Worm (Caenorhabditis elegans) whole organism, L2 larva: Measurements from ENCODE around the gene irld-57.

Experiments
- C34F6.9 ChIP-seq: fragments of 150-350 bp; optimal IDR thresholded peaks from 2 replicates; lab custom pipeline; 2014; ENCODE audit warnings: missing biosample characterization, missing genetic modification characterization
- R02D3.7 ChIP-seq: fragments of 150-350 bp; optimal IDR thresholded peaks from 2 replicates; lab custom pipeline; 2014; ENCODE audit warnings: missing biosample characterization, missing genetic modification characterization
- Y55F3AM.14 ChIP-seq: fragments of 200-800 bp; sonication (Bioruptor generic); optimal IDR thresholded peaks from 2 replicates; lab custom pipeline; 2018; ENCODE audit warnings: mild to moderate bottlenecking, missing genetic modification characterization, missing compliant biosample characterization
- alr-1 ChIP-seq: fragments of 150-350 bp; optimal IDR thresholded peaks from 2 replicates; lab custom pipeline; 2014; ENCODE audit warnings: missing biosample characterization, missing genetic modification characterization
- aly-2 ChIP-seq: fragments of 150-350 bp; optimal IDR thresholded peaks from 2 replicates; lab custom pipeline; 2014; ENCODE audit warnings: missing biosample characterization, missing genetic modification characterization
- ama-1 ChIP-seq: fragments of 150-350 bp; optimal IDR thresholded peaks from 2 replicates; lab custom pipeline; 2018; ENCODE audit warnings: inconsistent platforms
- ceh-16 ChIP-seq: fragments of 150-350 bp; optimal IDR thresholded peaks from 2 replicates; lab custom pipeline; 2014; ENCODE audit warnings: missing biosample characterization, missing genetic modification characterization
- ceh-82 ChIP-seq: fragments of 150-350 bp; optimal IDR thresholded peaks from 2 replicates; lab custom pipeline; 2014; ENCODE audit warnings: missing biosample characterization, missing genetic modification characterization
- crh-2 ChIP-seq: sonication (generic microtip); optimal IDR thresholded peaks from 2 replicates; lab custom pipeline; 2017; ENCODE audit warnings: missing biosample characterization, missing genetic modification characterization
- dmd-4 ChIP-seq: sonication (generic microtip); optimal IDR thresholded peaks from 2 replicates; lab custom pipeline; 2017; ENCODE audit warnings: missing biosample characterization, missing genetic modification characterization
- egl-27 ChIP-seq: sonication (generic microtip); optimal IDR thresholded peaks from 3 replicates; lab custom pipeline; 2017; ENCODE audit warnings: missing biosample characterization, missing genetic modification reagents, missing genetic modification characterization
- elt-1 ChIP-seq: fragments of 150-350 bp; optimal IDR thresholded peaks from 2 replicates; lab custom pipeline; 2014; ENCODE audit warnings: missing biosample characterization, missing genetic modification characterization
- elt-3 ChIP-seq: sonication (generic microtip); optimal IDR thresholded peaks from 2 replicates; lab custom pipeline; 2017; ENCODE audit warnings: missing biosample characterization, missing genetic modification characterization
- lin-11 ChIP-seq: fragments of 150-350 bp; sonication (generic microtip); optimal IDR thresholded peaks from 2 replicates; lab custom pipeline; 2014; ENCODE audit warnings: missing biosample characterization, missing genetic modification characterization, inconsistent platforms, mixed read lengths
- lin-13 ChIP-seq: fragments of 150-350 bp; optimal IDR thresholded peaks from 2 replicates; lab custom pipeline; 2014; ENCODE audit warnings: missing biosample characterization, missing genetic modification reagents, missing genetic modification characterization
- lin-39 ChIP-seq: fragments of 150-350 bp; optimal IDR thresholded peaks from 2 replicates; lab custom pipeline; 2014; ENCODE audit warnings: missing biosample characterization, missing genetic modification reagents, missing genetic modification characterization
- lsy-2 ChIP-seq, 2 experiments: fragments of 150-350 bp in 1 of 2; sonication (generic microtip) in 1 of 2; optimal IDR thresholded peaks; 2 replicates each; lab custom pipeline; 2014 to 2017; ENCODE audit warnings: missing biosample characterization in 2 of 2, missing genetic modification characterization in 2 of 2
- mab-5 ChIP-seq: fragments of 150-350 bp; optimal IDR thresholded peaks from 2 replicates; lab custom pipeline; 2014; ENCODE audit warnings: missing biosample characterization, missing genetic modification characterization
- mbf-1 ChIP-seq: sonication (generic microtip); optimal IDR thresholded peaks from 2 replicates; lab custom pipeline; 2017; ENCODE audit warnings: missing biosample characterization, missing genetic modification characterization
- mdl-1 ChIP-seq, 2 experiments: fragments of 150-350 bp in 1 of 2; sonication (generic microtip) in 1 of 2; optimal IDR thresholded peaks; 2 replicates each; lab custom pipeline; 2017; ENCODE audit warnings: missing biosample characterization in 2 of 2, missing genetic modification characterization in 2 of 2
- nhr-10 ChIP-seq: sonication (generic microtip); optimal IDR thresholded peaks from 2 replicates; lab custom pipeline; 2017; ENCODE audit warnings: missing biosample characterization, missing genetic modification characterization
- nhr-12 ChIP-seq: fragments of 150-350 bp; optimal IDR thresholded peaks from 2 replicates; lab custom pipeline; 2014; ENCODE audit warnings: missing biosample characterization, missing genetic modification characterization
- nhr-129 ChIP-seq: fragments of 150-350 bp; optimal IDR thresholded peaks from 2 replicates; lab custom pipeline; 2014; ENCODE audit warnings: missing biosample characterization, missing genetic modification characterization
- nhr-21 ChIP-seq: fragments of 150-350 bp; optimal IDR thresholded peaks from 2 replicates; lab custom pipeline; 2014; ENCODE audit warnings: missing biosample characterization, missing genetic modification characterization
- nhr-23 ChIP-seq: fragments of 150-350 bp; optimal IDR thresholded peaks from 2 replicates; lab custom pipeline; 2014; ENCODE audit warnings: missing biosample characterization, missing genetic modification reagents, missing genetic modification characterization
- nhr-237 ChIP-seq: fragments of 150-350 bp; optimal IDR thresholded peaks from 2 replicates; lab custom pipeline; 2014; ENCODE audit warnings: missing biosample characterization, missing genetic modification characterization
- nhr-25 ChIP-seq: fragments of 150-350 bp; sonication (generic microtip); optimal IDR thresholded peaks from 3 replicates; lab custom pipeline; 2014; ENCODE audit warnings: missing biosample characterization, missing genetic modification characterization
- nhr-6 ChIP-seq: fragments of 150-350 bp; optimal IDR thresholded peaks from 2 replicates; lab custom pipeline; 2014; ENCODE audit warnings: missing biosample characterization, missing genetic modification characterization
- nhr-77 ChIP-seq: fragments of 150-350 bp; optimal IDR thresholded peaks from 2 replicates; lab custom pipeline; 2014; ENCODE audit warnings: missing biosample characterization, missing genetic modification characterization
- peb-1 ChIP-seq: fragments of 150-350 bp; optimal IDR thresholded peaks from 2 replicates; lab custom pipeline; 2014; ENCODE audit warnings: missing biosample characterization, missing genetic modification characterization
- sem-4 ChIP-seq: fragments of 150-350 bp; optimal IDR thresholded peaks from 2 replicates; lab custom pipeline; 2014; ENCODE audit warnings: missing biosample characterization, missing genetic modification reagents, missing genetic modification characterization
- skn-1 ChIP-seq: sonication (generic microtip); optimal IDR thresholded peaks from 2 replicates; lab custom pipeline; 2017; ENCODE audit warnings: missing biosample characterization, missing genetic modification characterization
- sma-3 ChIP-seq: sonication (generic microtip); optimal IDR thresholded peaks from 2 replicates; lab custom pipeline; 2016; ENCODE audit warnings: missing genetic modification reagents, missing genetic modification characterization, missing compliant biosample characterization
- sma-9 ChIP-seq, 2 experiments: fragments of 150-350 bp in 1 of 2; sonication (generic microtip) in 1 of 2; optimal IDR thresholded peaks; 2 replicates each; lab custom pipeline; 2014 to 2016; ENCODE audit warnings: missing genetic modification characterization in 2 of 2, mild to moderate bottlenecking in 1 of 2, missing biosample characterization in 1 of 2, missing compliant biosample characterization in 1 of 2, missing genetic modification reagents in 1 of 2, moderate library complexity in 1 of 2
- snpc-4 ChIP-seq: fragments of 150-350 bp; optimal IDR thresholded peaks from 2 replicates; lab custom pipeline; 2014; ENCODE audit warnings: missing biosample characterization, missing genetic modification characterization
- unc-39 ChIP-seq: fragments of 150-350 bp; optimal IDR thresholded peaks from 2 replicates; lab custom pipeline; 2014; ENCODE audit warnings: missing biosample characterization, missing genetic modification characterization
- unc-55 ChIP-seq: fragments of 150-350 bp; sonication (generic microtip); optimal IDR thresholded peaks from 3 replicates; lab custom pipeline; 2014; ENCODE audit warnings: missing biosample characterization, missing genetic modification reagents, missing genetic modification characterization
- unc-62 ChIP-seq: fragments of 150-350 bp; optimal IDR thresholded peaks from 2 replicates; lab custom pipeline; 2014; ENCODE audit warnings: missing biosample characterization, missing genetic modification reagents, missing genetic modification characterization
- zag-1 ChIP-seq: fragments of 150-350 bp; optimal IDR thresholded peaks from 2 replicates; lab custom pipeline; 2014; ENCODE audit warnings: missing biosample characterization, missing genetic modification characterization
- ztf-11 ChIP-seq: sonication (generic microtip); optimal IDR thresholded peaks from 2 replicates; lab custom pipeline; 2017; ENCODE audit warnings: missing biosample characterization, missing genetic modification characterization
- ztf-4 ChIP-seq: fragments of 150-350 bp; optimal IDR thresholded peaks from 2 replicates; lab custom pipeline; 2014; ENCODE audit warnings: missing biosample characterization, missing genetic modification characterization

The irld-57 gene

DNA sequence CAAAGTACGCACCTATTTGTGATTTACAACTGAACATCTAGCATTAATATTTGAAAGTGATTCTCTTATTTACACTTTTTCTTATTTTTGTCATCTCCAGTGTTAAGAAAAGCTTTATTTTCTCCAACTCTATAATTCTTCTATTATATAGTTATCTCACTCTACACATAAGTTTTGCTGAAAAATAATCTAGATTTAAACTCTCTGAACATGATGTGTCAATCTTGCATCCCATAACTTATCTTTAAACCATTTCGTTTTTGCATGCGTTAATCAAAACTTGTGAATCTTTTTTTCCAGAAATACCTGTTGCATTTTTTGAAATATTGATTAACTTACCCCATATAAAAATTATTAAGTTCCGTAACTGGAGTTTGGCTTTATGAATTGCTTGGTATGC lies 36.6 kb downstream of the irld-57 start, which contains the start of gene nhr-268:
Gene nhr-268, plus strand, starts transcription at position 301 of the 400 bp plus-strand sequence.
- TF ChIP-seq lin-13 (GFP tag; lab: Kevin White, UChicago) = no peak
- TF ChIP-seq nhr-21 (tag; lab: Kevin White, UChicago) = no peak
- no peak for TF ChIP-seq snpc-4 (tag; lab: Kevin White, UChicago)

DNA sequence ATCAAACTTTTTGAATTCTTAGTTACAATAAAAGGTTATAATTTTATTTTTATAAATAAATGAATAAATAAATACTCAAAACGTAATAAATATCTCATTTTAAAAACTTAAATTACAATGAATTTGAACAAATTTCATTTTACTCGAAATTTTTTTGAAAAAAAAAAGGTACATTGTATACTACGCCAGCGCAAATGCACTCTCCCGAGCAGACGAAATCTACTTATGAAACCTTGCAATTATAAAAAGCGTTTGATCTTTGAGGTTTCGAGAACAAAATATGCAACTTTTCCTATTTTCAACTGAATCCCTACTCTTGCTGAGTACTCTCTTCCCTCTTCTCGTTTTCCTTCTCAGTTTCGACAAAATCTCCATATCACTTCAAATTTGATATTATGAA lies 38.9 kb downstream of the irld-57 start, which contains the start of gene nhr-197:
Gene nhr-197, plus strand, starts transcription at position 301 of the 400 bp plus-strand sequence.
- no peak for TF ChIP-seq nhr-77 (tag; lab: Kevin White, UChicago)
- no peak for TF ChIP-seq ceh-16 (tag; lab: Kevin White, UChicago)
- no peak for TF ChIP-seq peb-1 (tag; lab: Kevin White, UChicago)
- no peak for TF ChIP-seq nhr-6 (tag; lab: Kevin White, UChicago)
- no peak for TF ChIP-seq nhr-10 (tag; lab: Kevin White, UChicago)
- no peak for TF ChIP-seq snpc-4 (tag; lab: Kevin White, UChicago)
- no peak for TF ChIP-seq nhr-237 (tag; lab: Kevin White, UChicago)
- no peak for TF ChIP-seq sem-4 (tag; lab: Kevin White, UChicago)
- TF ChIP-seq nhr-23 (tag; lab: Kevin White, UChicago) = no peak
- no peak for TF ChIP-seq skn-1
- no peak for TF ChIP-seq R02D3.7
- no peak for TF ChIP-seq zag-1 (tag; lab: Kevin White, UChicago)
- no peak for TF ChIP-seq unc-62
- TF ChIP-seq nhr-25 = no peak
- TF ChIP-seq dmd-4 (tag; lab: Kevin White, UChicago) = no peak
- TF ChIP-seq lin-39 (tag; lab: Kevin White, UChicago) = no peak
- TF ChIP-seq ztf-11 = no peak
- no peak for TF ChIP-seq elt-1
- TF ChIP-seq egl-27 (tag; lab: Kevin White, UChicago) = no peak

DNA sequence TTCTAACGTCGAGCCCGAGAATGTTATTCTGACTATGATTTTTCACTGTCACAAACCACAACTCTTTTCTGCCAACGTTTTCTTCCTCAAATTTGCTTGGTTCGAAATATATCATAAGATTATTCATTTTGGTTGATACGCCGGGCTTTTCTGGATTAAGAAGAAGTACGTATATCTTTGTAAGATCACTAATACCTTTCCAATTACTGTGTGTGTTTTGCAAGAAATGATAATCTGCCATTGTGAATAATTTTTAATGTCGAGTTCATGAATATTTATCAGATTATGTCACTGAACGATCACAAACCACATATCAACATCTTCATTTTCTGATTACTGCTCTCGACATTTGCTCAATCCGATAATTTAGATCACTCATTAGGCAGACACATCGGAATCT lies 40.9 kb downstream of the irld-57 start, which contains the start of gene nhr-196:
Gene nhr-196, plus strand, starts transcription at position 118 of the 400 bp plus-strand sequence.
- no peak for TF ChIP-seq sma-3 (GFP tag; lab: Kevin White, UChicago)
- no peak for TF ChIP-seq mab-5 (tag; lab: Kevin White, UChicago)
- no peak for TF ChIP-seq sem-4 (tag; lab: Kevin White, UChicago)
- TF ChIP-seq nhr-10 (tag; lab: Kevin White, UChicago) = no peak
- TF ChIP-seq mbf-1 (tag; lab: Kevin White, UChicago) = no peak
- TF ChIP-seq ama-1 (lab: Kevin White, UChicago) = no peak
- TF ChIP-seq lsy-2 (tag; optimal IDR thresholded peaks at IDR 0.05; lab: Kevin White, UChicago) = no peak
- TF ChIP-seq crh-2 (tag; lab: Kevin White, UChicago) = no peak
- TF ChIP-seq Y55F3AM.14 (GFP tag; lab: Kevin White, UChicago) = no peak
- TF ChIP-seq nhr-77 (tag; lab: Kevin White, UChicago) = no peak
- no peak for TF ChIP-seq lin-39 (tag; lab: Kevin White, UChicago)
- no peak for TF ChIP-seq egl-27 (tag; lab: Kevin White, UChicago)
- TF ChIP-seq alr-1 (tag; lab: Kevin White, UChicago) = no peak
- TF ChIP-seq aly-2 (tag; lab: Kevin White, UChicago) = no peak
- no peak for TF ChIP-seq elt-1
- TF ChIP-seq C34F6.9 (tag; lab: Kevin White, UChicago) = no peak
- TF ChIP-seq skn-1 = no peak
- no peak for TF ChIP-seq lin-13 (GFP tag; lab: Kevin White, UChicago)

DNA sequence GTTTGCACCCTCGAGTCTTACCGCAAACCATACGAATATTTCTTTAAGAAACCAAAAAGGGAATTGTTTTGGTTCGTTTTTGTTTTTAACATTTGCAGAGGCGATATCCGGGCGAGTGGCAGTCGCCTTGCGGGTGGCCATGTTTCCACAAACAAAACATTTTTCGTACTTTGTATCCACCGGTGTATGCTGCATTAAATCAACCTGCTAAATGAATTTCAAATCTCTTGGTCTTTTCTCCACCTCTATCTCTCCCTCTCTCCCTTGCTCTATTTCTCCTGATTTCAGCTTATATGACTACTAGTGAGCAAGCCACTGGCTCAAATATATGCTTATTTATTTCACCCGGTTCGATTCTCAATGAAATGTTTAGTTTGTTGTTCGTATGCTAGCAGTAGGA lies 49.3 kb downstream of the irld-57 start, which contains the start of gene nhr-52:
Gene nhr-52, plus strand, starts transcription at position 301 of the 400 bp plus-strand sequence.
- no peak for TF ChIP-seq ceh-82 (tag; lab: Kevin White, UChicago)
- TF ChIP-seq mdl-1 (tag; optimal IDR thresholded peaks at IDR 0.05; lab: Kevin White, UChicago) = no peak
- no peak for TF ChIP-seq unc-39 (tag; lab: Kevin White, UChicago)
- TF ChIP-seq sma-9 (GFP tag; optimal IDR thresholded peaks at IDR 0.05; lab: Kevin White, UChicago) = no peak
- TF ChIP-seq sma-9 (tag; optimal IDR thresholded peaks at IDR 0.05; lab: Kevin White, UChicago) = no peak
- no peak for TF ChIP-seq ztf-4 (tag; lab: Kevin White, UChicago)
- TF ChIP-seq mab-5 (tag; lab: Kevin White, UChicago) = no peak
- TF ChIP-seq lin-39 (tag; lab: Kevin White, UChicago) = no peak
- no peak for TF ChIP-seq nhr-77 (tag; lab: Kevin White, UChicago)
- TF ChIP-seq nhr-129 (tag; lab: Kevin White, UChicago) = no peak
- TF ChIP-seq nhr-12 (tag; lab: Kevin White, UChicago) = no peak
- no peak for TF ChIP-seq ceh-16 (tag; lab: Kevin White, UChicago)
- TF ChIP-seq elt-3 (tag; lab: Kevin White, UChicago) = no peak
- no peak for TF ChIP-seq nhr-23 (tag; lab: Kevin White, UChicago)
- no peak for TF ChIP-seq zag-1 (tag; lab: Kevin White, UChicago)
- no peak for TF ChIP-seq Y55F3AM.14 (GFP tag; lab: Kevin White, UChicago)
- no peak for TF ChIP-seq unc-55 (GFP tag; lab: Kevin White, UChicago)
- TF ChIP-seq lin-11 (tag; lab: Kevin White, UChicago) = no peak
